Worm (Caenorhabditis elegans): ENCODE measurements around the gene sago-1.

DNA sequence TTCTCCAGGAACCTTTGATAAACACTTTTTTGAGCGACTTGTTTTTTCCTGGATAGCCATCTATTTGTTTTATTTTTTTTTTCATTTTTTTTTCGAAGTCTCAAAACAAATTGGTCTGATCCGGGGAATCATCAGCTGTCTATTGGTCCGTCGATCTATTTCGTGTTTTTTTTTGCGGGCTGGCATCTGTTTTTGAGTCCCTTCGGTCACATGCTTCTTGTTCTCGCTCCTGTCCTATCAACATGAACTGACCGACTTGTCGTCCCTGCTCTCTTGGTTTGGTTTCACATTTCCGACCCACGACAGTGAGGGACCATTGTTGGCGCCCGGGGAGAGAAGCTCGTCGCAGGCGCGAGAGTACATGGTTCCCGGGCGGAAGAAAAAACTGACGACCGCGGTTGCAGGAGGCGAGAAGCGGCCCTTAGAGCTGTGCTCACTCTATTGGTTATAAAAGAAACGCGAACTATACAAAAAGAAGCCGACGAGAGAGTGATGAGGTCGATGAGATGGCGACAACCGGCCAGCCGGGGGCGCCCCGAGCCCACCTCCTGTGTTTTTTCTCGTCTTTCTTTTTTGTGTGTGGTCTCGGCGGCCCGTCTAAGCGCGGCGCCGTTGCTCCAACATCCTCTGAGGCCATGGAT, 41.1 kb downstream of the sago-1 start:
- TF ChIP-seq nhr-25 (tag; optimal IDR thresholded peaks at IDR 0.05) (no peak), snpc-4 (tag; optimal IDR thresholded peaks at IDR 0.05) (no peak), blmp-1 (tag; optimal IDR thresholded peaks at IDR 0.05; ENCODE audit: insufficient read depth) (no peak), lin-11 (tag; optimal IDR thresholded peaks at IDR 0.05) (no peak), zag-1 (tag; optimal IDR thresholded peaks at IDR 0.05) (no peak), nhr-12 (tag; optimal IDR thresholded peaks at IDR 0.05) (no peak), ztf-11 (tag; optimal IDR thresholded peaks at IDR 0.05) (no peak), ceh-16 (tag; optimal IDR thresholded peaks at IDR 0.05) (no peak), nhr-237 (tag; optimal IDR thresholded peaks at IDR 0.05) (no peak)

Data from whole organism, L2 larva.